Worm (Caenorhabditis elegans) whole organism, young adult: Measurements from ENCODE around the gene lro-1.

Experiments
- C06A6.2 ChIP-seq: fragments of 200-800 bp; sonication (Bioruptor generic); conservative IDR thresholded peaks from 2 replicates; pipeline ENCODE4 v1.3.6; 2022; ENCODE audit warnings: missing genetic modification characterization, missing compliant biosample characterization
- ama-1 ChIP-seq, 3 experiments: fragments of 150-350 bp in 1 of 3; sonication (generic microtip) in 2 of 3; optimal IDR thresholded peaks; 2 replicates each; lab custom pipeline; 2014 to 2018; ENCODE audit warnings: missing biosample characterization in 2 of 3, missing genetic modification characterization in 2 of 3, missing genetic modification reagents in 2 of 3
- atf-7 ChIP-seq: sonication (generic microtip); optimal IDR thresholded peaks from 2 replicates; lab custom pipeline; 2017; ENCODE audit warnings: mild to moderate bottlenecking, missing genetic modification characterization, missing compliant biosample characterization
- ceh-100 ChIP-seq: fragments of 200-800 bp; sonication (Bioruptor generic); IDR thresholded peaks from 2 replicates; pipeline ENCODE4 v1.3.6; 2022; ENCODE audit warnings: missing genetic modification reagents, missing genetic modification characterization, missing compliant biosample characterization
- ceh-27 ChIP-seq: fragments of 200-800 bp; sonication (Bioruptor generic); optimal IDR thresholded peaks from 2 replicates; lab custom pipeline; 2018; ENCODE audit warnings: mild to moderate bottlenecking, missing genetic modification characterization, moderate library complexity, missing compliant biosample characterization
- efl-1 ChIP-seq: fragments of 150-350 bp; optimal IDR thresholded peaks from 2 replicates; lab custom pipeline; 2014; ENCODE audit warnings: missing biosample characterization, missing genetic modification reagents, missing genetic modification characterization
- egrh-3 ChIP-seq: fragments of 200-800 bp; sonication (Bioruptor generic); IDR thresholded peaks from 2 replicates; pipeline ENCODE4 v1.3.6; 2022; ENCODE audit warnings: missing genetic modification reagents, missing genetic modification characterization, missing compliant biosample characterization
- madf-6 ChIP-seq: fragments of 200-800 bp; sonication (Bioruptor generic); IDR thresholded peaks from 2 replicates; pipeline ENCODE4 v1.3.6; 2022; ENCODE audit warnings: missing genetic modification reagents, missing genetic modification characterization, missing compliant biosample characterization
- mcd-1 ChIP-seq: fragments of 200-800 bp; sonication (Bioruptor generic); IDR thresholded peaks from 2 replicates; pipeline ENCODE4 v1.3.6; 2022; ENCODE audit warnings: missing genetic modification reagents, missing genetic modification characterization, missing compliant biosample characterization
- nfyb-1 ChIP-seq: fragments of 200-800 bp; sonication (Bioruptor generic); IDR thresholded peaks from 2 replicates; pipeline ENCODE4 v1.3.6; 2022; ENCODE audit warnings: missing genetic modification reagents, missing genetic modification characterization, missing compliant biosample characterization
- tbx-9 ChIP-seq: sonication (generic microtip); optimal IDR thresholded peaks from 2 replicates; lab custom pipeline; 2016; ENCODE audit warnings: borderline replicate concordance, missing genetic modification characterization, inconsistent platforms, missing compliant biosample characterization

DNA sequence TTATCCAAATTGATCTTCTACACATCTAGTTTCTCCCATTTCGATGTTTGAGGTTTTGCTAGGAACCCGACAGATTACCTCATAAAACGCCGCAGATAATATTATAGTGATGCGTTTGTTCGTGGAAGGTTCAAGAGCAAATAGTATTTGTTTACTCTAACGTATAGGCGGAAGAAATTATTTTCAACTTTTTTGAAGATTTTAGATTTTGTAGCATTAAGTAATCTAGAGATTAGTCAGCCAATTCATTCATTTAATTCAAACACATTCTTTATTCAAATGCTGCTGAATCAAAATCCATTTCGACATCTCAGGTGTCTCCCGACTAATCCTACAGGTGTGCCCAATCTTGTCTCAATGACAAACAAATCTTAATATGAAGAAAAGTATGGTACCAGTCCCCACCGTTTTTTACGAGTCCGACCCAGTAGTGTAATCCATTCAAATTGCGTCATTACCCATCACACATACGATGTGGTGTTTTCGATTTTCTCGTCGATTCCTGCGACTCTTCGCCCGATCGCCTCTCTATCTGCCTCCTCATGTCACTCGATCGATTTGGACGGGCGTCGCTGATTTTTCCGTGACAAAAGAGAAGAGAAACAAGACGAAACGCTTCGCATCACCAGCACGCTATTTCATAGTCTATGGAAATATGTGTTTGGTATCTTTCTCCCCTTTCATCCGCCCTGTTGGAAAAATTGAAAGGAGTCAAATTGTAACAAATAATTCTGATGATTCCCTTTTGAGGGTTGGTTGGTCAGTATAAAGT is 17.8 kb upstream of the lro-1 start:
- peak; percentile 94 for TF ChIP-seq ama-1 (optimal IDR thresholded peaks at IDR 0.05; lab: Kevin White, UChicago)
- no peak for TF ChIP-seq ama-1 (GFP tag; optimal IDR thresholded peaks at IDR 0.05; lab: Kevin White, UChicago)
- no peak for TF ChIP-seq ceh-100 (GFP tag; lab: Robert Waterston, UW)
- peak; percentile 47 for TF ChIP-seq C06A6.2
- TF ChIP-seq madf-6: peak; percentile 42; the same call in 1 of the 2 replicates
- TF ChIP-seq atf-7 (tag; lab: Kevin White, UChicago): peak; percentile 52
- TF ChIP-seq efl-1: no peak
- no peak for TF ChIP-seq egrh-3 (GFP tag; lab: Robert Waterston, UW)
- TF ChIP-seq mcd-1 (GFP tag; lab: Robert Waterston, UW): peak; percentile 38
- TF ChIP-seq nfyb-1 (GFP tag; lab: Robert Waterston, UW): no peak; the same call in none of the 2 replicates
- no peak for TF ChIP-seq tbx-9
- TF ChIP-seq ceh-27: no peak
